Fruit fly (Drosophila melanogaster) whole organism: ENCODE results near the gene FER.

Experiments
- CG8478 ChIP-seq: fragments of >200 bp; optimal IDR thresholded peaks from 2 replicates; lab custom pipeline; 2018; ENCODE audit warnings: inconsistent platforms
- EcR ChIP-seq, 2 experiments: fragments of >200 bp; optimal IDR thresholded peaks; 2 replicates each; lab custom pipeline; 2017; ENCODE audit warnings: missing biosample characterization in 2 of 2, missing genetic modification characterization in 2 of 2, missing genetic modification reagents in 2 of 2
- pan ChIP-seq: fragments of >200 bp; optimal IDR thresholded peaks from 2 replicates; lab custom pipeline; 2017
- psq ChIP-seq: fragments of >200 bp; optimal IDR thresholded peaks from 2 replicates; lab custom pipeline; 2017

dm6 chr3R:9385987-9386386, 8.4 kb downstream of the FER start:
- TF ChIP-seq pan (lab: Kevin White, UChicago) (no peak), EcR (GFP tag; optimal IDR thresholded peaks at IDR 0.05; lab: Kevin White, UChicago) (no peak), CG8478 (lab: Kevin White, UChicago) (no peak), psq (lab: Kevin White, UChicago) (no peak)
